Worm (Caenorhabditis elegans) whole organism, midembryonic: Measurements from ENCODE around the gene msi-1.

Source experiments
- T22C8.4 ChIP-seq: fragments of 200-800 bp; sonication (Bioruptor generic); IDR thresholded peaks from 2 replicates; pipeline ENCODE4 v1.3.6; 2022; ENCODE audit warnings: missing genetic modification characterization, missing compliant biosample characterization
- med-1 ChIP-seq: sonication (generic microtip); optimal IDR thresholded peaks from 2 replicates; lab custom pipeline; 2017; ENCODE audit warnings: missing genetic modification characterization, mild to moderate bottlenecking, missing compliant biosample characterization, antibody characterized with exemption, missing genetic modification reagents; ENCODE audit not compliant: insufficient read depth
- tab-1 ChIP-seq: fragments of 200-800 bp; sonication (Bioruptor generic); IDR thresholded peaks from 2 replicates; pipeline ENCODE4 v1.3.6; 2022; ENCODE audit warnings: missing genetic modification characterization, missing compliant biosample characterization
- ztf-29 ChIP-seq: fragments of 200-800 bp; sonication (Bioruptor generic); IDR thresholded peaks from 2 replicates; pipeline ENCODE4 v1.3.6; 2022; ENCODE audit warnings: missing genetic modification reagents, missing genetic modification characterization, missing compliant biosample characterization

ce11 chrIII:4010987-4011386 is 34.8 kb upstream of the msi-1 start:
- TF ChIP-seq med-1 (GFP tag; lab: Kevin White, UChicago) (no peak), ztf-29 (GFP tag; lab: Robert Waterston, UW) (no peak), T22C8.4 (no peak), tab-1 (GFP tag; lab: Robert Waterston, UW) (no peak)
